Fruit fly (Drosophila melanogaster): ENCODE data around the gene Pus10.

Gene Pus10

dm6 chr2L:160581-161452, 5.7 kb upstream of the Pus10 start (continued):
- peak; percentile 93 for TF ChIP-seq sens (GFP tag)
- TF ChIP-seq CG7745 (tag; optimal IDR thresholded peaks at IDR 0.05): peak; percentile 30
- no peak for TF ChIP-seq unc-4 (GFP tag; IDR thresholded peaks at IDR 0.05; ENCODE audit: partially characterized antibody)
- no peak for TF ChIP-seq gfzf (GFP tag; optimal IDR thresholded peaks at IDR 0.05)
- no peak for TF ChIP-seq CG5180 (GFP tag; optimal IDR thresholded peaks at IDR 0.05)
- no peak for TF ChIP-seq Drgx (GFP tag; IDR thresholded peaks at IDR 0.05)
- TF ChIP-seq br (optimal IDR thresholded peaks at IDR 0.05): no peak
- TF ChIP-seq CTCF (GFP tag; optimal IDR thresholded peaks at IDR 0.05): no peak
- no peak for TF ChIP-seq mam (GFP tag; optimal IDR thresholded peaks at IDR 0.05)
- no peak for TF ChIP-seq CG10321 (GFP tag; IDR thresholded peaks at IDR 0.05)
- TF ChIP-seq CG6854 (GFP tag; optimal IDR thresholded peaks at IDR 0.05): peak; percentile 13
- TF ChIP-seq Doc2 (GFP tag; IDR thresholded peaks at IDR 0.05): no peak
- TF ChIP-seq gcm2 (GFP tag; optimal IDR thresholded peaks at IDR 0.05): peak; percentile 57
- no peak for TF ChIP-seq CG11696 (GFP tag; IDR thresholded peaks at IDR 0.05)
- TF ChIP-seq oc (tag; optimal IDR thresholded peaks at IDR 0.05): peak; percentile 61
- no peak for TF ChIP-seq ttk (GFP tag; IDR thresholded peaks at IDR 0.05)
- TF ChIP-seq CG11456 (GFP tag; IDR thresholded peaks at IDR 0.05): no peak
- TF ChIP-seq Dip3 (GFP tag; optimal IDR thresholded peaks at IDR 0.05): peak; percentile 30
- TF ChIP-seq slp2 (GFP tag; optimal IDR thresholded peaks at IDR 0.05): no peak
- no peak for TF ChIP-seq Myb (GFP tag; optimal IDR thresholded peaks at IDR 0.05)
- TF ChIP-seq CG11085 (GFP tag; IDR thresholded peaks at IDR 0.05): no peak
- no peak for TF ChIP-seq CG14710 (tag; optimal IDR thresholded peaks at IDR 0.05)
- TF ChIP-seq zen2 (GFP tag; IDR thresholded peaks at IDR 0.05; ENCODE audit: partially characterized antibody): no peak
- TF ChIP-seq CG18764 (GFP tag; optimal IDR thresholded peaks at IDR 0.05): no peak
- TF ChIP-seq CG15269 (tag; optimal IDR thresholded peaks at IDR 0.05): no peak
- TF ChIP-seq CG8089 (GFP tag; optimal IDR thresholded peaks at IDR 0.05): no peak
- TF ChIP-seq CG17328 (GFP tag; IDR thresholded peaks at IDR 0.05): no peak
- no peak for TF ChIP-seq ac (GFP tag; optimal IDR thresholded peaks at IDR 0.05)
- no peak for TF ChIP-seq trh (GFP tag; optimal IDR thresholded peaks at IDR 0.05)
- TF ChIP-seq wdn (GFP tag; IDR thresholded peaks at IDR 0.05): no peak
- TF ChIP-seq lola (GFP tag; optimal IDR thresholded peaks at IDR 0.05): peak in 1 of 3 experiments; percentile 18
- TF ChIP-seq CG2678 (tag; optimal IDR thresholded peaks at IDR 0.05): peak; percentile 38
- peak; percentile 52 for TF ChIP-seq cwo (GFP tag; optimal IDR thresholded peaks at IDR 0.05)
- TF ChIP-seq CG17568 (GFP tag; optimal IDR thresholded peaks at IDR 0.05): peak; percentile 52
- TF ChIP-seq ro (GFP tag; IDR thresholded peaks at IDR 0.05): no peak
- TF ChIP-seq HLHmδ (GFP tag; optimal IDR thresholded peaks at IDR 0.05): peak; percentile 27
- TF ChIP-seq Abd-B (GFP tag; optimal IDR thresholded peaks at IDR 0.05): peak; percentile 25
- peak; percentile 32 for TF ChIP-seq Max (GFP tag; optimal IDR thresholded peaks at IDR 0.05)
- no peak for TF ChIP-seq NC2α (GFP tag; optimal IDR thresholded peaks at IDR 0.05)
- no peak for TF ChIP-seq CG4707 (GFP tag; optimal IDR thresholded peaks at IDR 0.05)
- no peak for TF ChIP-seq shn (GFP tag; optimal IDR thresholded peaks at IDR 0.05)
- TF ChIP-seq Kr (GFP tag; optimal IDR thresholded peaks at IDR 0.05): peak; percentile 99
- peak; percentile 100 for TF ChIP-seq onecut (GFP tag; IDR thresholded peaks at IDR 0.05)
- no peak for TF ChIP-seq az2 (GFP tag; optimal IDR thresholded peaks at IDR 0.05)
- TF ChIP-seq CG18011 (GFP tag; optimal IDR thresholded peaks at IDR 0.05): no peak
- no peak for TF ChIP-seq CG6813 (GFP tag; optimal IDR thresholded peaks at IDR 0.05)
- TF ChIP-seq Hand (GFP tag; optimal IDR thresholded peaks at IDR 0.05): peak; percentile 28
- no peak for TF ChIP-seq trem (tag; optimal IDR thresholded peaks at IDR 0.05)
- TF ChIP-seq Tbp (GFP tag; optimal IDR thresholded peaks at IDR 0.05): no peak
- TF ChIP-seq Hr3 (GFP tag; optimal IDR thresholded peaks at IDR 0.05): no peak

Data from whole organism, embryonic.